Worm (Caenorhabditis elegans): Measurements from ENCODE around the gene fbxa-164.

DNA sequence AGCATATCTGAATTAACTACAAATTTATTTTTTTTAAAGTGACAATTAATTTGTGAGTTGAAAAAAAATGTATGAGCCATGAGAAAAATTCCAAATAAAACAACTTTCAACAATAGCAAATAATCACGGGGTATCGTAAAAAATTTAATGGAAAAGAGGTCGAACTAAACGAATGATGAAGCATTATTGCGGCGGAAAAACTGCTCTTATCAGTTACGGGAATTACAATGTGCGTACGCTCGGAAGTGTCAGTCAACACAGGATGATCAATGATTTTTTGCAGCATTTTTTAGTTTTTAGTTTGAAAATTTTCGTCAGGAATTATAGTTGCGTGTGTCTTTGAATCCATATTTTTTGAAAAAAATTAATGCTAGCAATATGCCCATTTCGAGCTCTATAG lies 37.1 kb downstream of the fbxa-164 start:
- TF ChIP-seq dao-5 (tag; optimal IDR thresholded peaks at IDR 0.05), result no peak
- TF ChIP-seq him-1 (tag; optimal IDR thresholded peaks at IDR 0.05), result no peak

Data from whole organism, L4/young adult.